Worm (Caenorhabditis elegans): ENCODE results near the gene C56G2.4.

DNA sequence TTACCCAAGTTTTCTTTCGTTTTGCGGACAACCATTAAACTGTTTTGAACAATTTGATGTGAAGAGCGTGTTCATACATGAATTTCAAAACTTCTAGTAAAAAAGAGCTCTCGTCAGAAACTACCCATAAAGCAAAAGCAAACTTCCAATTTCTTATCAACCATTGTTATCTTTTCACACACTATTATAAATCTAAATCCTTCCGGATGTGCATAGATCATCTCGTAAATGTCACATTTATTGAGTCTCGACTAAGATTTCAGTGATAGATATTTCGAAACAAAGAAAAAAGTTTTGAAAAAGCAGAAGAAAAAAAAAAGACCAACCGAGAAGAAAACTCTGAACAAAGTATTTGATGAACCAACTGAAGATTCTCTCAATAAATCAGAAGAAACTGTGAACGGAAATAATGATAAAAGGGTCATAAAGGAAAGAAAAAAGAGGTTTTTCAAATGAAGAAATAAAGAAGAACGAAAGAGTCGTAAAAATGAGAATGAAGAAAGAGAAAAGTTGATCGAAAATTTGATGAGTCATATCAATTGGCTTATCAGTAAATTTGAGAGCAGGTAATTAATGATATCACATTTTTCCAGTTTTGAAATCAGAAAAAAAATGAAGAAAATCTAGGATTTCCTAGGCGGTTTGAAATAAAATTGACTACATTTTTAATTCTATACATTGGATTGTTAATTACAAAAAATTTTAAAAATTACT is 40.9 kb upstream of the C56G2.4 start:
- no peak for TF ChIP-seq ztf-4 (tag; optimal IDR thresholded peaks at IDR 0.05)
- no peak for TF ChIP-seq nhr-237 (tag; optimal IDR thresholded peaks at IDR 0.05)
- no peak for TF ChIP-seq lin-13 (GFP tag; optimal IDR thresholded peaks at IDR 0.05)
- no peak for TF ChIP-seq unc-62 (GFP tag; optimal IDR thresholded peaks at IDR 0.05)
- no peak for TF ChIP-seq nhr-77 (tag; optimal IDR thresholded peaks at IDR 0.05)
- no peak for TF ChIP-seq snpc-4 (tag; optimal IDR thresholded peaks at IDR 0.05)

Measured in whole organism, L2 larva.